Worm (Caenorhabditis elegans) whole organism, young adult: ENCODE results near the gene ptl-1.

Experiments
- B0336.3 ChIP-seq: fragments of 200-800 bp; sonication (Bioruptor generic); IDR thresholded peaks from 2 replicates; pipeline ENCODE4 v1.3.6; 2022; ENCODE audit warnings: missing genetic modification characterization, missing compliant biosample characterization
- C06A6.2 ChIP-seq: fragments of 200-800 bp; sonication (Bioruptor generic); conservative IDR thresholded peaks from 2 replicates; pipeline ENCODE4 v1.3.6; 2022; ENCODE audit warnings: missing genetic modification characterization, missing compliant biosample characterization
- C17E4.6 ChIP-seq: fragments of 200-800 bp; sonication (Bioruptor generic); IDR thresholded peaks from 2 replicates; pipeline ENCODE4 v1.3.6; 2022; ENCODE audit warnings: missing genetic modification reagents, missing genetic modification characterization, missing compliant biosample characterization
- F23B12.7 ChIP-seq: sonication (generic microtip); optimal IDR thresholded peaks from 2 replicates; lab custom pipeline; 2017; ENCODE audit warnings: missing genetic modification characterization, mild to moderate bottlenecking, missing compliant biosample characterization, antibody characterized with exemption, moderate library complexity; ENCODE audit not compliant: insufficient read depth
- F33H1.4 ChIP-seq: fragments of 200-800 bp; sonication (Bioruptor generic); IDR thresholded peaks from 2 replicates; pipeline ENCODE4 v1.3.6; 2022; ENCODE audit warnings: missing genetic modification reagents, missing genetic modification characterization, missing compliant biosample characterization
- F37B4.10 ChIP-seq: fragments of 200-800 bp; sonication (Bioruptor generic); IDR thresholded peaks from 2 replicates; pipeline ENCODE4 v1.3.6; 2022; ENCODE audit warnings: missing genetic modification characterization, missing compliant biosample characterization
- F39B2.1 ChIP-seq: fragments of 200-800 bp; sonication (Bioruptor generic); IDR thresholded peaks from 2 replicates; pipeline ENCODE4 v1.3.6; 2022; ENCODE audit warnings: missing genetic modification reagents, missing genetic modification characterization, missing compliant biosample characterization
- F52B5.7 ChIP-seq: sonication (generic microtip); optimal IDR thresholded peaks from 2 replicates; lab custom pipeline; 2016; ENCODE audit warnings: mild to moderate bottlenecking, missing genetic modification characterization, missing compliant biosample characterization
- K11D2.4 ChIP-seq: fragments of 200-800 bp; sonication (Bioruptor generic); IDR thresholded peaks from 2 replicates; pipeline ENCODE4 v1.3.6; 2022; ENCODE audit warnings: missing genetic modification reagents, missing genetic modification characterization, missing compliant biosample characterization
- K12H6.12 ChIP-seq: fragments of 200-800 bp; sonication (Bioruptor generic); optimal IDR thresholded peaks from 2 replicates; lab custom pipeline; 2018; ENCODE audit warnings: mild to moderate bottlenecking, missing genetic modification characterization, missing compliant biosample characterization
- Y53F4B.3 ChIP-seq: fragments of 200-800 bp; sonication (Bioruptor generic); IDR thresholded peaks from 2 replicates; pipeline ENCODE4 v1.3.6; 2022; ENCODE audit warnings: missing genetic modification reagents, missing genetic modification characterization, missing compliant biosample characterization
- Y67H2A.10 ChIP-seq: fragments of 200-800 bp; sonication (Bioruptor generic); conservative IDR thresholded peaks from 2 replicates; pipeline ENCODE4 v1.3.6; 2022; ENCODE audit warnings: missing genetic modification reagents, missing genetic modification characterization, missing compliant biosample characterization
- Y79H2A.3 ChIP-seq: fragments of 200-800 bp; sonication (Bioruptor generic); conservative IDR thresholded peaks from 2 replicates; pipeline ENCODE4 v1.3.6; 2022; ENCODE audit warnings: missing genetic modification reagents, missing genetic modification characterization, missing compliant biosample characterization
- Y95B8A.8 ChIP-seq: fragments of 200-800 bp; sonication (Bioruptor generic); IDR thresholded peaks from 2 replicates; pipeline ENCODE4 v1.3.6; 2022; ENCODE audit warnings: missing genetic modification reagents, missing genetic modification characterization, missing compliant biosample characterization
- akir-1 ChIP-seq: fragments of 200-800 bp; sonication (Bioruptor generic); optimal IDR thresholded peaks from 2 replicates; lab custom pipeline; 2018; ENCODE audit warnings: mild to moderate bottlenecking, missing genetic modification characterization, moderate library complexity, missing compliant biosample characterization
- ama-1 ChIP-seq, 3 experiments: fragments of 150-350 bp in 1 of 3; sonication (generic microtip) in 2 of 3; optimal IDR thresholded peaks; 2 replicates each; lab custom pipeline; 2014 to 2018; ENCODE audit warnings: missing biosample characterization in 2 of 3, missing genetic modification characterization in 2 of 3, missing genetic modification reagents in 2 of 3
- aptf-2 ChIP-seq: fragments of 200-800 bp; sonication (Bioruptor generic); conservative IDR thresholded peaks from 2 replicates; pipeline ENCODE4 v1.3.6; 2022; ENCODE audit warnings: missing genetic modification reagents, missing genetic modification characterization, missing compliant biosample characterization
- cebp-2 ChIP-seq: fragments of 200-800 bp; sonication (Bioruptor generic); IDR thresholded peaks from 2 replicates; pipeline ENCODE4 v1.3.6; 2022; ENCODE audit warnings: missing genetic modification characterization, missing compliant biosample characterization
- dpff-1 ChIP-seq: sonication (generic microtip); optimal IDR thresholded peaks from 2 replicates; lab custom pipeline; 2017; ENCODE audit warnings: mild to moderate bottlenecking, missing genetic modification characterization, missing compliant biosample characterization
- efl-1 ChIP-seq: fragments of 150-350 bp; optimal IDR thresholded peaks from 2 replicates; lab custom pipeline; 2014; ENCODE audit warnings: missing biosample characterization, missing genetic modification reagents, missing genetic modification characterization
- egl-18 ChIP-seq: fragments of 200-800 bp; sonication (Bioruptor generic); IDR thresholded peaks from 2 replicates; pipeline ENCODE4 v1.3.6; 2022; ENCODE audit warnings: missing genetic modification reagents, missing genetic modification characterization, missing compliant biosample characterization
- ekl-4 ChIP-seq: fragments of 200-800 bp; sonication (Bioruptor generic); IDR thresholded peaks from 2 replicates; pipeline ENCODE4 v1.3.6; 2022; ENCODE audit warnings: missing genetic modification reagents, missing genetic modification characterization, missing compliant biosample characterization
- fkh-3 ChIP-seq: sonication (generic microtip); optimal IDR thresholded peaks from 2 replicates; lab custom pipeline; 2016; ENCODE audit warnings: mild to moderate bottlenecking, missing genetic modification characterization, missing compliant biosample characterization
- gei-17 ChIP-seq: fragments of 200-800 bp; sonication (Bioruptor generic); optimal IDR thresholded peaks from 2 replicates; lab custom pipeline; 2018; ENCODE audit warnings: mild to moderate bottlenecking, missing genetic modification characterization, missing compliant biosample characterization
- hmg-20 ChIP-seq: fragments of 200-800 bp; sonication (Bioruptor generic); IDR thresholded peaks from 2 replicates; pipeline ENCODE4 v1.3.6; 2022; ENCODE audit warnings: missing genetic modification reagents, missing genetic modification characterization, missing compliant biosample characterization
- hrde-1 ChIP-seq: sonication (generic microtip); optimal IDR thresholded peaks from 2 replicates; lab custom pipeline; 2016; ENCODE audit warnings: missing genetic modification characterization, mild to moderate bottlenecking, missing compliant biosample characterization, moderate library complexity, missing genotype, missing genetic modification reagents, borderline replicate concordance
- let-526 ChIP-seq: fragments of 200-800 bp; sonication (Bioruptor generic); IDR thresholded peaks from 2 replicates; pipeline ENCODE4 v1.3.6; 2022; ENCODE audit warnings: missing genetic modification reagents, missing genetic modification characterization, missing compliant biosample characterization
- lin-26 ChIP-seq: fragments of 200-800 bp; sonication (Bioruptor generic); IDR thresholded peaks from 2 replicates; pipeline ENCODE4 v1.3.6; 2022; ENCODE audit warnings: missing genetic modification reagents, missing genetic modification characterization, missing compliant biosample characterization
- lin-35 ChIP-seq, 3 experiments: fragments of 150-350 bp in 2 of 3; sonication (generic microtip) in 1 of 3; optimal IDR thresholded peaks; 2 replicates each; lab custom pipeline; 2014 to 2018; ENCODE audit warnings: missing biosample characterization in 3 of 3, missing genetic modification characterization in 3 of 3, missing genetic modification reagents in 3 of 3
- lsl-1 ChIP-seq: fragments of 200-800 bp; sonication (Bioruptor generic); optimal IDR thresholded peaks from 2 replicates; lab custom pipeline; 2018; ENCODE audit warnings: mild to moderate bottlenecking, missing genetic modification characterization, moderate library complexity, missing compliant biosample characterization
- lsy-27 ChIP-seq: sonication (generic microtip); optimal IDR thresholded peaks from 2 replicates; lab custom pipeline; 2017; ENCODE audit warnings: missing genetic modification characterization, mild to moderate bottlenecking, missing compliant biosample characterization, antibody characterized with exemption, missing genotype, borderline replicate concordance; ENCODE audit not compliant: insufficient read depth
- mcd-1 ChIP-seq: fragments of 200-800 bp; sonication (Bioruptor generic); IDR thresholded peaks from 2 replicates; pipeline ENCODE4 v1.3.6; 2022; ENCODE audit warnings: missing genetic modification reagents, missing genetic modification characterization, missing compliant biosample characterization
- mel-28 ChIP-seq: sonication (generic microtip); optimal IDR thresholded peaks from 2 replicates; lab custom pipeline; 2016; ENCODE audit warnings: borderline replicate concordance, mild to moderate bottlenecking, missing genetic modification characterization, missing compliant biosample characterization
- mxl-1 ChIP-seq: sonication (generic microtip); optimal IDR thresholded peaks from 2 replicates; lab custom pipeline; 2016; ENCODE audit warnings: missing genetic modification characterization, missing compliant biosample characterization
- nhr-27 ChIP-seq: fragments of 200-800 bp; sonication (Bioruptor generic); optimal IDR thresholded peaks from 2 replicates; lab custom pipeline; 2018; ENCODE audit warnings: mild to moderate bottlenecking, missing genetic modification characterization, moderate library complexity, missing compliant biosample characterization
- nhr-80 ChIP-seq: sonication (generic microtip); optimal IDR thresholded peaks from 2 replicates; lab custom pipeline; 2016; ENCODE audit warnings: missing genetic modification characterization, missing compliant biosample characterization
- pha-4 ChIP-seq: fragments of 150-350 bp; sonication (generic microtip); optimal IDR thresholded peaks from 2 replicates; lab custom pipeline; 2014; ENCODE audit warnings: missing biosample characterization, missing genetic modification reagents, missing genetic modification characterization
- rcor-1 ChIP-seq: fragments of 200-800 bp; sonication (Bioruptor generic); IDR thresholded peaks from 2 replicates; pipeline ENCODE4 v1.3.6; 2022; ENCODE audit warnings: missing genetic modification reagents, missing genetic modification characterization, missing compliant biosample characterization
- sea-2 ChIP-seq: fragments of 200-800 bp; sonication (Bioruptor generic); IDR thresholded peaks from 2 replicates; pipeline ENCODE4 v1.3.6; 2022; ENCODE audit warnings: missing genetic modification characterization, missing compliant biosample characterization
- snpc-1.1 ChIP-seq: sonication (generic microtip); optimal IDR thresholded peaks from 2 replicates; lab custom pipeline; 2017; ENCODE audit warnings: missing genetic modification characterization, mild to moderate bottlenecking, missing compliant biosample characterization, antibody characterized with exemption, moderate library complexity, missing genotype, missing genetic modification reagents; ENCODE audit not compliant: insufficient read depth
- tbp1 ChIP-seq: fragments of 200-800 bp; sonication (Bioruptor generic); optimal IDR thresholded peaks from 2 replicates; lab custom pipeline; 2018; ENCODE audit warnings: mild to moderate bottlenecking, missing genetic modification characterization, missing compliant biosample characterization
- tbx-9 ChIP-seq: sonication (generic microtip); optimal IDR thresholded peaks from 2 replicates; lab custom pipeline; 2016; ENCODE audit warnings: borderline replicate concordance, missing genetic modification characterization, inconsistent platforms, missing compliant biosample characterization
- unc-130 ChIP-seq: sonication (generic microtip); optimal IDR thresholded peaks from 2 replicates; lab custom pipeline; 2016; ENCODE audit warnings: missing genetic modification reagents, missing genetic modification characterization, missing compliant biosample characterization
- zim-3 ChIP-seq: sonication (generic microtip); optimal IDR thresholded peaks from 2 replicates; lab custom pipeline; 2017; ENCODE audit warnings: mild to moderate bottlenecking, missing genetic modification characterization, moderate library complexity, missing compliant biosample characterization
- ztf-22 ChIP-seq: fragments of 200-800 bp; sonication (Bioruptor generic); optimal IDR thresholded peaks from 2 replicates; lab custom pipeline; 2018; ENCODE audit warnings: mild to moderate bottlenecking, missing genetic modification characterization, moderate library complexity, missing compliant biosample characterization
- ztf-25 ChIP-seq: fragments of 200-800 bp; sonication (Bioruptor generic); IDR thresholded peaks from 2 replicates; pipeline ENCODE4 v1.3.6; 2022; ENCODE audit warnings: missing genetic modification reagents, missing genetic modification characterization, missing compliant biosample characterization

The ptl-1 gene

DNA sequence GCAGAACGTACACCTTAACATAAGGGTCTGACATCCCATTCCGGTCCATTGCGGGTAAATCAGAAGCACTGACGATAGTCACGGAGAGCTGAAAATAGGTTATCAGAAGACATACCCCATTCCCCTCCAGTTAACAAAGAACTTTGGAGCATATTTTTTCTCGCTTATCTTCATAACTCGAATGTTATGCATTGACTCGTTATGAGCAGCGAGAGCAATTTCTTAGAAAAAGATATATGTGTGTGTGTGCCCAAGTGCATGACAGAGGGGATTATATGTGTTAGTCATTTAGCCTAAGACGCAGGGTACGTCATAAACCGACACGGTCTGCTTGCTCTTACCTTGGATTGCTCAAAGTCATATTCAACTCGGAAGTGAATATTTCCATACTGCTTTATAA, 24.6 kb downstream of the ptl-1 start:
- TF ChIP-seq cebp-2 (no peak), F39B2.1 (GFP tag; lab: Robert Waterston, UW) (0 out of 2 replicates have a peak, but pooled peaks have one; percentile 38)

DNA sequence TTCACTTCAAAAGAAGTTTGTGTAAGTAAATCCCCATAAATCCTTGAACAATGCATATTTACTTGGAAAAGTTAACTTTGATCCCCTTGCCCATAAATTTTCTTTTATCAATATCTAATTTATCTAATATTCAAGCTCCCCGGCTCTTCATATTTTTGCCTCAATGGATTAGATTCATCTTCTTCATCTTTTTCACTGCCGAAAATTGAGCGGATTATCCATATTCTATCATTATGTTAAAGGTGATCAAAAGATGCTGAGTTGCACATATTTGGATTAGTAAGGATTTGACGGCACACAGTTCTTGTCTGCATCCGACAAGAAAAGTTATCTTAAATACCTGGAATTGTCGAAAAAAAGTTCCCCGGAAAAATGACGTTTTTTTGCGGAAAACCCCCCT, 25.6 kb downstream of the ptl-1 start:
- no peak for TF ChIP-seq let-526 (GFP tag; lab: Robert Waterston, UW)
- no peak for TF ChIP-seq efl-1 (GFP tag; lab: Kevin White, UChicago)
- no peak for TF ChIP-seq K12H6.12 (tag; lab: Kevin White, UChicago)
- no peak for TF ChIP-seq dpff-1
- TF ChIP-seq lsl-1 = no peak
- TF ChIP-seq K11D2.4 = no peak
- TF ChIP-seq C06A6.2 (GFP tag; lab: Robert Waterston, UW) = no peak
- TF ChIP-seq mel-28 (tag; lab: Kevin White, UChicago) = no peak
- no peak for TF ChIP-seq lin-26 (GFP tag; lab: Robert Waterston, UW)
- TF ChIP-seq tbp1 = no peak
- TF ChIP-seq cebp-2 = no peak
- no peak for TF ChIP-seq ztf-25 (GFP tag; lab: Robert Waterston, UW)
- TF ChIP-seq nhr-27 (tag; lab: Kevin White, UChicago) = no peak
- no peak for TF ChIP-seq F37B4.10 (GFP tag; lab: Robert Waterston, UW)
- TF ChIP-seq, all 124 proteins: peak for 0

DNA sequence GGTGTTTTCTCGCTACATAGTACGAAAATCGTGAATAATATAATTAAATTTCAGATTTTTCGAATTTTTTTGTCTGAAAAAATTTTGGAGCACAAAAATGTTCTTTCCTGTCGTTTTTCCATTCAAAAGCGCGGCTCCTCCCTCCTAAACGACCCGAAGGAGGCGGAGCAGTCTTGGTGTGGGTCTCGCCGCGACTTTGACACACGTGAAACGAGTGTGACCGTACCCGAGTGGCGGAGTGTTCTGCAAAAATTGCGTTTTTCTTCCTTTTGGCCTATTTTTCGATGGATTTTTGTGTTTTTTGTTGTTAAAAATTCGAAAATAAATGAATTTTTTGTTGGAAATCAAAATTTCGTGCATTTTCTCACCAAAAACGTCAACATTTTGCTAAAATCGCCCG, 28.6 kb downstream of the ptl-1 start, which contains the start of gene snt-2:
TSS of gene snt-2 (minus strand) at position 139 of the 400 bp plus-strand sequence.
- TF ChIP-seq F23B12.7 (peak; percentile 86), hrde-1 (tag; lab: Kevin White, UChicago) (no peak), F33H1.4 (peak; percentile 96), fkh-3 (tag; lab: Kevin White, UChicago) (no peak), Y53F4B.3 (GFP tag; lab: Robert Waterston, UW) (no peak), unc-130 (GFP tag; lab: Kevin White, UChicago) (no peak), snpc-1.1 (tag; lab: Kevin White, UChicago) (no peak), ekl-4 (GFP tag; lab: Robert Waterston, UW) (no peak), ztf-22 (GFP tag; lab: Kevin White, UChicago) (no peak), Y67H2A.10 (no peak), tbx-9 (tag; lab: Kevin White, UChicago) (no peak), pha-4 (no peak), lsl-1 (peak; percentile 92), hmg-20 (GFP tag; lab: Robert Waterston, UW) (no peak), rcor-1 (GFP tag; lab: Robert Waterston, UW) (peak; percentile 18; the same call in 1 of the 2 replicates), mcd-1 (GFP tag; lab: Robert Waterston, UW) (peak; percentile 80), Y95B8A.8 (GFP tag; lab: Robert Waterston, UW) (no peak), lsy-27 (tag; lab: Kevin White, UChicago) (no peak), akir-1 (no peak), ama-1 (optimal IDR thresholded peaks at IDR 0.05; lab: Kevin White, UChicago) (no peak), ama-1 (GFP tag; optimal IDR thresholded peaks at IDR 0.05; lab: Kevin White, UChicago) (no peak), B0336.3 (GFP tag; lab: Robert Waterston, UW) (peak; percentile 51), F52B5.7 (no peak), aptf-2 (no peak), lin-35 (GFP tag; optimal IDR thresholded peaks at IDR 0.05; lab: Kevin White, UChicago) (peak in 1 of 3 experiments; percentile 55), Y79H2A.3 (no peak), zim-3 (tag; lab: Kevin White, UChicago) (no peak), C17E4.6 (GFP tag; lab: Robert Waterston, UW) (no peak), mxl-1 (tag; lab: Kevin White, UChicago) (no peak), sea-2 (GFP tag; lab: Robert Waterston, UW) (no peak), nhr-80 (peak; percentile 41), egl-18 (GFP tag; lab: Robert Waterston, UW) (no peak), gei-17 (GFP tag; lab: Kevin White, UChicago) (no peak)
